Worm (Caenorhabditis elegans): ENCODE data around the gene ztf-14.

Gene ztf-14

DNA sequence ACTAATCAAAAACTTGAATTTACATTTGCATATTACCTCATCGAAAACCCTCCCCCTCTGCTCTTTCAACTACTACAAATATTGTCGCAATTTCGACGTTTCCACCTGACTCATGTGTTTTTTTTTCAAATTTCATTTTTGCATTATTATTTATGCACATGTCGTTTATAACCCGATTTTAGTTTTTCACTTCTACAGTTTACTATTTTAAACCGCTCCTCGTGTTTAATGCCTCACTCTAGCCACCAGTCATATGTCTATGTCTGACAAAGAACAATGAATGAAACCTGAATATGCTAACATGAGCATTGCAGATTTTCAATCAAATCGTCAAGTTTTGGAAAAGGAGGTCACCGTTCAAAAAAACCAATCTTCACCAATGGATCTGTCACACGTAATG, 38.2 kb downstream of the ztf-14 start, which contains the start of gene T24C2.5:
T24C2.5 (plus strand) TSS at position 301 of the 400 bp plus-strand sequence.
- TF ChIP-seq hlh-6 (tag; optimal IDR thresholded peaks at IDR 0.05) (no peak), fkh-6 (tag; optimal IDR thresholded peaks at IDR 0.05) (no peak), ttx-3 (tag; optimal IDR thresholded peaks at IDR 0.05) (no peak), pag-3 (tag; optimal IDR thresholded peaks at IDR 0.05; ENCODE audit: borderline replicate concordance) (no peak), ceh-34 (tag; optimal IDR thresholded peaks at IDR 0.05) (no peak), lin-11 (tag; optimal IDR thresholded peaks at IDR 0.05) (no peak), ceh-48 (tag; optimal IDR thresholded peaks at IDR 0.05) (no peak), pha-2 (tag; optimal IDR thresholded peaks at IDR 0.05) (no peak), ceh-19 (GFP tag; optimal IDR thresholded peaks at IDR 0.05) (no peak), ref-2 (tag; optimal IDR thresholded peaks at IDR 0.05) (no peak), T23F11.4 (GFP tag; optimal IDR thresholded peaks at IDR 0.05) (no peak), nfya-1 (tag; optimal IDR thresholded peaks at IDR 0.05) (no peak)

DNA sequence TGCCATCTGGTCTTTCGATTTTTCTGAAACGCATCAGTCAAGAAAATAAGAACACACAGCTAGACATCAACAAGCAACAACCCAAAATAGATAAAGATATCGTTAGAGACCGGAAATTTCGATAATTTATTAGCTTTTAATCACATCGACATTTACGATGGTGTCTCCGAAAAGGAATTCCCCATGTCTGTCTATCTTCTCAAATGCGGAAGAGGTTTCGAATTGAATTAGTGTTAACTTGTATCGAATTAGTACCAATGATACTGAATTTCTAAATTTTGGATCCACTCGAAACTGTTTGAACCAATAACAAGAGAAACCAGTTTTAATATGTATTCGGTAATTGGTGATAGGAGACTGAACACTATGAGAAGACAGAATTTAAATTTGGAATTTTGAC, 38.7 kb downstream of the ztf-14 start:
- TF ChIP-seq pqm-1 (tag; optimal IDR thresholded peaks at IDR 0.05): no peak
- TF ChIP-seq ceh-45 (GFP tag; IDR thresholded peaks at IDR 0.05): no peak
- TF ChIP-seq hlh-6 (tag; optimal IDR thresholded peaks at IDR 0.05): no peak
- no peak for TF ChIP-seq C08G9.2 (tag; optimal IDR thresholded peaks at IDR 0.05)
- TF ChIP-seq lim-6 (tag; optimal IDR thresholded peaks at IDR 0.05): no peak
- no peak for TF ChIP-seq elt-2 (tag; optimal IDR thresholded peaks at IDR 0.05)
- no peak for TF ChIP-seq nfya-1 (tag; optimal IDR thresholded peaks at IDR 0.05)
- TF ChIP-seq unc-42 (tag; optimal IDR thresholded peaks at IDR 0.05): no peak

DNA sequence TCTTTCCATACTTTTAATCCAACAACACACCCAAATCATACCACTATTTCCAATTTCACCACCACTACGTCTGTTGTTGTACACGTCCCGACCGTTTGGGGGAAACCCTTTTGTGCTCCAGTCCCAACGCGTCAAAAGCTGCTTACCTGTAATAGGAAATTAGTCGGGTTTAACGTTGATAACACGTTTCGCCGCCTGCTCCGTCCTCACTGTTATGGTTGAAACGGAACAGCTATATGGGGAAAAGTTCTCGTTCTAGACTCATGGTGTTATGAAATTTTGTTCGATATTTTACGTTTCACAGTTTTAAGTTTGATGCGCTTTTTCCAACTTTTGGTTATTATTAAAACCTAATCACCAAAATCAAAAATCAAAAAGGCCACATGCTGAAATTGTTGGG, 40.0 kb downstream of the ztf-14 start:
- TF ChIP-seq C38D4.7 (GFP tag; optimal IDR thresholded peaks at IDR 0.05): no peak

DNA sequence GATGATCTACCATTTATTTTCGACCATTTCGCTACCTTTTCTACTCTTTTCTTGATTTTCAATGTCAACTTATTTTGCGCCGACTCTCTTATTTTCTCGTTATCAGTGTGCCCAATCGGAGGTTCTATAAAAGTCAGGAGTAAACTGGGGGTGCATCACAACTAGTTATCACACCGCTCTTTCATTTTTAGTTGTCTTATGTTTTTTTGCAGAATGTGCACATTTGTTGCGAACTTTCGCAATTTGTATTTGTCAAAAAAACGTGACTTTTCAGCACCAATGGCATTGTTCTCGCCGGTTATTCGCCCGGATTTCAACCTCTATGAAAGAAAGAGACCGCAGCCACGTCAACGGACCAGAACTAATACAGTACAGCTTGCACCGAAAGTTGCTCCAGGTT, 41.7 kb downstream of the ztf-14 start:
- TF ChIP-seq pqm-1 (tag; optimal IDR thresholded peaks at IDR 0.05) (no peak), ahr-1 (tag; optimal IDR thresholded peaks at IDR 0.05) (no peak), ceh-31 (tag; optimal IDR thresholded peaks at IDR 0.05) (no peak), eyg-1 (tag; optimal IDR thresholded peaks at IDR 0.05) (no peak), elt-2 (tag; optimal IDR thresholded peaks at IDR 0.05) (no peak), pha-2 (tag; optimal IDR thresholded peaks at IDR 0.05) (no peak), madf-2 (tag; optimal IDR thresholded peaks at IDR 0.05) (no peak), pros-1 (tag; optimal IDR thresholded peaks at IDR 0.05) (no peak), fax-1 (tag; optimal IDR thresholded peaks at IDR 0.05) (no peak), ceh-22 (tag; optimal IDR thresholded peaks at IDR 0.05) (no peak), F13H6.1 (tag; optimal IDR thresholded peaks at IDR 0.05) (no peak), Y22D7AL.16 (tag; optimal IDR thresholded peaks at IDR 0.05) (no peak), mec-3 (tag; optimal IDR thresholded peaks at IDR 0.05; ENCODE audit: borderline replicate concordance) (no peak), hlh-30 (tag; optimal IDR thresholded peaks at IDR 0.05; ENCODE audit: insufficient read depth) (no peak), ceh-30 (tag; optimal IDR thresholded peaks at IDR 0.05) (no peak), sox-4 (tag; optimal IDR thresholded peaks at IDR 0.05) (no peak), unc-42 (tag; optimal IDR thresholded peaks at IDR 0.05) (no peak), hlh-6 (tag; optimal IDR thresholded peaks at IDR 0.05) (no peak), ceh-48 (tag; optimal IDR thresholded peaks at IDR 0.05) (no peak)

DNA sequence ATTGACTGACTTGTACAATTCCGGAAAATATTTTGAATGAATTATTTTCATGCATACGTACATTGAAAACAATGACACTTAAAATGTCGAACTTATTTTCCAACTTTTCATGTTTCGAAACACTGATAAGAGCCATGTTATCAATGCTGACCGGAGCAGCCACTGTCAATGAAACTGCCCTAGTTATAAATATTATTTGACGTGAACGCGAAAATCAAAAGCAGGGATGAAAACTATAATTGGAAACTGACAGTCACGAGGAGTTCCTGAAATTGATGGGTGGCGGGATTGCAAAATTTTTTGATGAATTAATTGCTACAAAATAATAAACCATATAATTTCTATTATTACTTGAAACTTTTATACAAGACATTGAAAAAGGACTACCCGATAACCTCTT, 43.6 kb downstream of the ztf-14 start:
- no peak for TF ChIP-seq ztf-16 (tag; optimal IDR thresholded peaks at IDR 0.05)
- TF ChIP-seq zip-5 (tag; optimal IDR thresholded peaks at IDR 0.05): no peak
- TF ChIP-seq hlh-6 (tag; optimal IDR thresholded peaks at IDR 0.05): no peak
- no peak for TF ChIP-seq ceh-31 (tag; optimal IDR thresholded peaks at IDR 0.05)
- TF ChIP-seq elt-2 (tag; optimal IDR thresholded peaks at IDR 0.05): no peak
- no peak for TF ChIP-seq pag-3 (tag; optimal IDR thresholded peaks at IDR 0.05; ENCODE audit: borderline replicate concordance)
- TF ChIP-seq tbx-7 (tag; optimal IDR thresholded peaks at IDR 0.05): no peak
- no peak for TF ChIP-seq hlh-13 (GFP tag; optimal IDR thresholded peaks at IDR 0.05)
- no peak for TF ChIP-seq odd-2 (tag; optimal IDR thresholded peaks at IDR 0.05)
- TF ChIP-seq nfya-1 (tag; optimal IDR thresholded peaks at IDR 0.05): no peak
- TF ChIP-seq nhr-232 (tag; optimal IDR thresholded peaks at IDR 0.05): no peak
- no peak for TF ChIP-seq lin-11 (tag; optimal IDR thresholded peaks at IDR 0.05)
- no peak for TF ChIP-seq hlh-8 (tag; optimal IDR thresholded peaks at IDR 0.05)
- TF ChIP-seq sox-4 (tag; optimal IDR thresholded peaks at IDR 0.05): no peak
- TF ChIP-seq pat-9 (tag; optimal IDR thresholded peaks at IDR 0.05): no peak
- TF ChIP-seq pax-1 (tag; optimal IDR thresholded peaks at IDR 0.05): no peak

Measured in whole organism, late embryonic.